Worm (Caenorhabditis elegans): ENCODE measurements around the gene pals-32.

pals-32 gene

ce11 chrV:2896198-2896660 is at the start of gene pals-32:
Gene pals-32 (plus strand): TSS chrV:2896610.
- no peak for TF ChIP-seq unc-130 (tag; optimal IDR thresholded peaks at IDR 0.05)
- no peak for TF ChIP-seq swsn-7 (tag; optimal IDR thresholded peaks at IDR 0.05)
- TF ChIP-seq dpl-1 (GFP tag; optimal IDR thresholded peaks at IDR 0.05) = no peak
- TF ChIP-seq elt-2 (tag; optimal IDR thresholded peaks at IDR 0.05) = peak; percentile 3
- TF ChIP-seq tlp-1 (tag; optimal IDR thresholded peaks at IDR 0.05) = no peak
- no peak for TF ChIP-seq zip-4 (GFP tag; optimal IDR thresholded peaks at IDR 0.05)
- TF ChIP-seq ztf-4 (tag; optimal IDR thresholded peaks at IDR 0.05) = no peak

ce11 chrV:2848290-2848937 is 48.0 kb upstream of the pals-32 start, which contains the start of gene srj-49:
Gene srj-49 (minus strand): TSS chrV:2848340.
- peak; percentile 96 for TF ChIP-seq elt-2 (tag; optimal IDR thresholded peaks at IDR 0.05)
- TF ChIP-seq unc-130 (tag; optimal IDR thresholded peaks at IDR 0.05) = no peak

- TF ChIP-seq nhr-11 (tag; optimal IDR thresholded peaks at IDR 0.05) (no peak), nhr-85 (tag) (peak; percentile 21), nhr-28 (tag; optimal IDR thresholded peaks at IDR 0.05) (no peak), elt-2 (tag; optimal IDR thresholded peaks at IDR 0.05) (peak; percentile 54), fkh-10 (GFP tag; optimal IDR thresholded peaks at IDR 0.05) (no peak), C04F5.9 (tag; optimal IDR thresholded peaks at IDR 0.05) (no peak)
Observed at ce11 chrV:2849071-2849470, 47.3 kb upstream of the pals-32 start, which contains the start of gene ugt-53. Gene ugt-53 (plus strand): TSS chrV:2849343.

- no peak for TF ChIP-seq fkh-10 (GFP tag; optimal IDR thresholded peaks at IDR 0.05)
- TF ChIP-seq nhr-90 (tag; optimal IDR thresholded peaks at IDR 0.05; ENCODE audit: poor library complexity) = no peak
- TF ChIP-seq F16B12.6 (tag; optimal IDR thresholded peaks at IDR 0.05) = no peak
- no peak for TF ChIP-seq isw-1 (GFP tag; IDR thresholded peaks at IDR 0.05)
- no peak for TF ChIP-seq lin-13 (GFP tag; optimal IDR thresholded peaks at IDR 0.05)
- TF ChIP-seq grh-1 (GFP tag; IDR thresholded peaks at IDR 0.05) = no peak
- no peak for TF ChIP-seq alr-1 (tag; optimal IDR thresholded peaks at IDR 0.05; ENCODE audit: borderline replicate concordance)
- TF ChIP-seq elt-3 (tag; optimal IDR thresholded peaks at IDR 0.05) = no peak
- no peak for TF ChIP-seq nhr-11 (tag; optimal IDR thresholded peaks at IDR 0.05)
- TF ChIP-seq lsy-2 (tag; optimal IDR thresholded peaks at IDR 0.05) = no peak
- TF ChIP-seq zip-4 (GFP tag; optimal IDR thresholded peaks at IDR 0.05) = no peak
- no peak for TF ChIP-seq nhr-85 (tag)
Observed at ce11 chrV:2855473-2855872, 40.9 kb upstream of the pals-32 start, which contains the start of gene srj-57. Gene srj-57 (minus strand): TSS chrV:2855573.

ce11 chrV:2857842-2858241 is 38.6 kb upstream of the pals-32 start, which contains the start of gene srj-55:
Gene srj-55 (minus strand): TSS chrV:2857942.
- TF ChIP-seq ceh-90 (tag; optimal IDR thresholded peaks at IDR 0.05) (no peak), fkh-8 (tag; optimal IDR thresholded peaks at IDR 0.05) (no peak), ztf-4 (tag; optimal IDR thresholded peaks at IDR 0.05) (no peak), elt-2 (tag; optimal IDR thresholded peaks at IDR 0.05) (no peak), F16B12.6 (tag; optimal IDR thresholded peaks at IDR 0.05) (no peak), lin-14 (GFP tag; optimal IDR thresholded peaks at IDR 0.05) (no peak), unc-62 (GFP tag; optimal IDR thresholded peaks at IDR 0.05) (no peak), nhr-84 (tag; optimal IDR thresholded peaks at IDR 0.05) (no peak), nhr-85 (tag) (no peak), ceh-88 (GFP tag; IDR thresholded peaks at IDR 0.05) (no peak), nhr-20 (tag; optimal IDR thresholded peaks at IDR 0.05) (no peak), ama-1 (optimal IDR thresholded peaks at IDR 0.05) (no peak), skn-1 (tag; optimal IDR thresholded peaks at IDR 0.05) (no peak), lir-3 (tag; optimal IDR thresholded peaks at IDR 0.05; ENCODE audit: poor library complexity) (no peak), aly-2 (tag; optimal IDR thresholded peaks at IDR 0.05) (no peak), dsc-1 (tag; optimal IDR thresholded peaks at IDR 0.05) (no peak)
